Worm (Caenorhabditis elegans) whole organism, early embryonic: ENCODE measurements around the gene dif-1.

Source experiments
- F13C5.2 ChIP-seq: sonication (generic microtip); optimal IDR thresholded peaks from 2 replicates; lab custom pipeline; 2017; ENCODE audit warnings: mild to moderate bottlenecking, missing genetic modification characterization, inconsistent platforms, missing compliant biosample characterization
- ama-1 ChIP-seq: fragments of 150-350 bp; optimal IDR thresholded peaks from 2 replicates; lab custom pipeline; 2014
- ceh-36 ChIP-seq: sonication (generic microtip); optimal IDR thresholded peaks from 2 replicates; lab custom pipeline; 2016; ENCODE audit warnings: missing genetic modification characterization, inconsistent platforms, missing compliant biosample characterization
- hmbx-1 ChIP-seq: sonication (generic microtip); optimal IDR thresholded peaks from 2 replicates; lab custom pipeline; 2016; ENCODE audit warnings: mild to moderate bottlenecking, missing genetic modification characterization, missing compliant biosample characterization
- sea-1 ChIP-seq: fragments of 200-800 bp; sonication (Bioruptor generic); conservative IDR thresholded peaks from 2 replicates; pipeline ENCODE4 v1.3.6; 2022; ENCODE audit warnings: missing genetic modification characterization, missing compliant biosample characterization
- tra-4 ChIP-seq: sonication (generic microtip); optimal IDR thresholded peaks from 2 replicates; lab custom pipeline; 2017; ENCODE audit warnings: missing genetic modification characterization, missing compliant biosample characterization

- TF ChIP-seq ama-1 (no peak), hmbx-1 (tag; lab: Kevin White, UChicago) (no peak), tra-4 (tag; lab: Kevin White, UChicago) (no peak), F13C5.2 (no peak), ceh-36 (tag; lab: Kevin White, UChicago) (no peak), sea-1 (GFP tag; lab: Robert Waterston, UW) (no peak)
Measured at ce11 chrIV:7585273-7585882, 32.6 kb upstream of the dif-1 start.
